Fruit fly (Drosophila melanogaster) whole organism: ENCODE results near the gene CG4766.

Experiments
- CG8478 ChIP-seq: fragments of >200 bp; optimal IDR thresholded peaks from 2 replicates; lab custom pipeline; 2018; ENCODE audit warnings: inconsistent platforms
- Dll ChIP-seq: fragments of >200 bp; optimal IDR thresholded peaks from 2 replicates; lab custom pipeline; 2017
- EcR ChIP-seq, 2 experiments: fragments of >200 bp; optimal IDR thresholded peaks; 2 replicates each; lab custom pipeline; 2017; ENCODE audit warnings: missing biosample characterization in 2 of 2, missing genetic modification characterization in 2 of 2, missing genetic modification reagents in 2 of 2
- pan ChIP-seq: fragments of >200 bp; optimal IDR thresholded peaks from 2 replicates; lab custom pipeline; 2017
- psq ChIP-seq: fragments of >200 bp; optimal IDR thresholded peaks from 2 replicates; lab custom pipeline; 2017
- usp ChIP-seq: fragments of >200 bp; optimal IDR thresholded peaks from 2 replicates; lab custom pipeline; 2017; ENCODE audit warnings: missing biosample characterization, missing genetic modification characterization, mixed read lengths

DNA sequence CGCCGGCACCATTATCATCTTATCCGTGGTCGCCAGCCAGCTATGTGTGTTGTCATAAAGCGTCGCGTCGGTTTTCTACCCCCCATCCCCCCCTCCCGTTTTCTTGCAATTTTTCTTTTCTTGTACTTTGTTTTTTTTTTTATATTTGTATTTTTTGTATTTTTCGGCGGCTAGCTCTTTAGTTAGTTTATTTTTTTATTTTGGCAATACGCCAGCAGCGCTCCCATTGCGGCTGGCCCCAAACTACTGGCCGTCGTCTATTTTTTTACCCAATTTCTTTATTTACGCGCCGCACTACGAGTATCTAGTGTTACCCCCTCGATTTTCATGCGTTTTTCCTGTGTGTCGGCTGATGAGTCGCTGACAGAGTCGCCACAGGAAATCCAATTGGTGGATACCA, 19.2 kb downstream of the CG4766 start:
- no peak for TF ChIP-seq psq (lab: Kevin White, UChicago)
- TF ChIP-seq CG8478 (lab: Kevin White, UChicago) = no peak
- no peak for TF ChIP-seq Dll
- TF ChIP-seq pan (lab: Kevin White, UChicago) = no peak
- TF ChIP-seq EcR (GFP tag; optimal IDR thresholded peaks at IDR 0.05; lab: Kevin White, UChicago) = no peak
- no peak for TF ChIP-seq usp (GFP tag; lab: Kevin White, UChicago)
